Worm (Caenorhabditis elegans): Measurements from ENCODE around the gene spig-3.

spig-3 gene

ce11 chrV:14252025-14252424 is 47.4 kb downstream of the spig-3 start, which contains the start of gene K02E11.5:
Gene K02E11.5, plus strand, starts transcription at chrV:14252325.
- TF ChIP-seq dao-5 (tag; optimal IDR thresholded peaks at IDR 0.05), result no peak
- no peak for TF ChIP-seq W03F9.2 (tag; optimal IDR thresholded peaks at IDR 0.05)
- no peak for TF ChIP-seq him-1 (tag; optimal IDR thresholded peaks at IDR 0.05)
